Fruit fly (Drosophila melanogaster) whole organism, prepupa: ENCODE data around the gene CG2321.

ENCODE experiments used
- Blimp-1 ChIP-seq: fragments of 200-800 bp; sonication (Bioruptor generic); optimal IDR thresholded peaks from 3 replicates; lab custom pipeline; 2017; ENCODE audit warnings: missing biosample characterization, missing genetic modification characterization, mild to moderate bottlenecking, moderate library complexity, missing genetic modification reagents
- CG10631 ChIP-seq: fragments of 200-800 bp; sonication (Bioruptor generic); optimal IDR thresholded peaks from 2 replicates; lab custom pipeline; 2016; ENCODE audit warnings: missing biosample characterization, missing genetic modification characterization
- CG10669 ChIP-seq: fragments of 200-800 bp; sonication (Bioruptor generic); optimal IDR thresholded peaks from 3 replicates; lab custom pipeline; 2018; ENCODE audit warnings: missing biosample characterization, mild to moderate bottlenecking, missing genetic modification characterization, moderate library complexity
- CG11294 ChIP-seq: fragments of 200-800 bp; sonication (Bioruptor generic); IDR thresholded peaks from 2 replicates; pipeline ENCODE4 v1.3.6; 2022; ENCODE audit warnings: missing biosample characterization, missing genetic modification characterization
- CG11902 ChIP-seq: fragments of 200-800 bp; sonication (Bioruptor generic); optimal IDR thresholded peaks from 3 replicates; lab custom pipeline; 2016; ENCODE audit warnings: missing biosample characterization, missing genetic modification characterization
- CG16779 ChIP-seq: fragments of 200-800 bp; sonication (Bioruptor generic); optimal IDR thresholded peaks from 3 replicates; lab custom pipeline; 2017; ENCODE audit warnings: missing biosample characterization, mild to moderate bottlenecking, missing genetic modification characterization
- CG3032 ChIP-seq: fragments of 200-800 bp; optimal IDR thresholded peaks from 2 replicates; lab custom pipeline; 2019; ENCODE audit warnings: missing biosample characterization, mild to moderate bottlenecking, missing genetic modification characterization, moderate library complexity
- CG31627 ChIP-seq: fragments of 200-800 bp; sonication (Bioruptor generic); optimal IDR thresholded peaks from 3 replicates; lab custom pipeline; 2016; ENCODE audit warnings: missing biosample characterization, missing genetic modification characterization
- CG32006 ChIP-seq: fragments of 200-800 bp; sonication (Bioruptor generic); optimal IDR thresholded peaks from 3 replicates; lab custom pipeline; 2017; ENCODE audit warnings: missing biosample characterization, mild to moderate bottlenecking, missing genetic modification characterization
- CG34406 ChIP-seq: fragments of 200-800 bp; sonication (Bioruptor generic); optimal IDR thresholded peaks from 3 replicates; lab custom pipeline; 2016; ENCODE audit warnings: missing biosample characterization, missing genetic modification characterization
- CG3919 ChIP-seq: fragments of 200-800 bp; sonication (Bioruptor generic); optimal IDR thresholded peaks from 3 replicates; lab custom pipeline; 2016; ENCODE audit warnings: missing biosample characterization, missing genetic modification characterization
- CG6163 ChIP-seq: fragments of 200-800 bp; sonication (Bioruptor generic); IDR thresholded peaks from 3 replicates; pipeline ENCODE4 v1.3.6; 2022; ENCODE audit warnings: missing biosample characterization, missing genetic modification characterization
- CG6276 ChIP-seq: fragments of 200-800 bp; sonication (Bioruptor generic); optimal IDR thresholded peaks from 2 replicates; lab custom pipeline; 2017; ENCODE audit warnings: missing biosample characterization, mild to moderate bottlenecking, missing genetic modification characterization
- CG6792 ChIP-seq: fragments of 200-800 bp; sonication (Bioruptor generic); optimal IDR thresholded peaks from 3 replicates; lab custom pipeline; 2016; ENCODE audit warnings: missing biosample characterization, missing genetic modification characterization
- CG6808 ChIP-seq: fragments of 200-800 bp; sonication (Bioruptor generic); optimal IDR thresholded peaks from 3 replicates; lab custom pipeline; 2017; ENCODE audit warnings: missing biosample characterization, missing genetic modification characterization, mild to moderate bottlenecking, moderate library complexity, missing genetic modification reagents
- CG6854 ChIP-seq: fragments of 200-800 bp; sonication (Bioruptor generic); optimal IDR thresholded peaks from 2 replicates; lab custom pipeline; 2017; ENCODE audit warnings: missing biosample characterization, mild to moderate bottlenecking, missing genetic modification characterization
- CG8119 ChIP-seq: fragments of 200-800 bp; sonication (Bioruptor generic); IDR thresholded peaks from 3 replicates; pipeline ENCODE4 v1.3.6; 2022; ENCODE audit warnings: missing biosample characterization, missing genetic modification characterization
- CG8319 ChIP-seq: fragments of 200-800 bp; sonication (Bioruptor generic); optimal IDR thresholded peaks from 3 replicates; lab custom pipeline; 2016; ENCODE audit warnings: missing biosample characterization, missing genetic modification characterization
- CG9139 ChIP-seq: fragments of 200-800 bp; sonication (Bioruptor generic); optimal IDR thresholded peaks from 3 replicates; lab custom pipeline; 2017; ENCODE audit warnings: missing biosample characterization, mild to moderate bottlenecking, missing genetic modification characterization
- Eip75B ChIP-seq: fragments of 200-800 bp; sonication (Bioruptor generic); optimal IDR thresholded peaks from 3 replicates; lab custom pipeline; 2016; ENCODE audit warnings: missing biosample characterization, missing genetic modification characterization
- Eip78C ChIP-seq: fragments of 200-800 bp; sonication (Bioruptor generic); peaks from one replicate; lab custom pipeline; 2016; ENCODE audit warnings: missing biosample characterization, missing genetic modification characterization
- Eip93F ChIP-seq: fragments of 200-800 bp; sonication (Bioruptor generic); optimal IDR thresholded peaks from 2 replicates; lab custom pipeline; 2016; ENCODE audit warnings: missing biosample characterization, mild to moderate bottlenecking, missing genetic modification characterization
- Ets21C ChIP-seq: fragments of 200-800 bp; sonication (Bioruptor generic); optimal IDR thresholded peaks from 3 replicates; lab custom pipeline; 2016; ENCODE audit warnings: missing biosample characterization, missing genetic modification characterization
- Gug ChIP-seq: fragments of 200-800 bp; sonication (Bioruptor generic); IDR thresholded peaks from 2 replicates; pipeline ENCODE4 v1.3.6; 2022; ENCODE audit warnings: missing biosample characterization, missing genetic modification characterization
- Hr38 ChIP-seq: sonication (Bioruptor generic); optimal IDR thresholded peaks from 2 replicates; lab custom pipeline; 2016; ENCODE audit warnings: missing biosample characterization, missing genetic modification characterization
- Hr39 ChIP-seq: fragments of 200-800 bp; sonication (Bioruptor generic); optimal IDR thresholded peaks from 2 replicates; lab custom pipeline; 2016; ENCODE audit warnings: missing biosample characterization, missing genetic modification characterization
- Hr4 ChIP-seq: fragments of 200-800 bp; sonication (Bioruptor generic); optimal IDR thresholded peaks from 3 replicates; lab custom pipeline; 2016; ENCODE audit warnings: missing biosample characterization, missing genetic modification characterization
- Met ChIP-seq: fragments of 200-800 bp; sonication (Bioruptor generic); optimal IDR thresholded peaks from 3 replicates; lab custom pipeline; 2016; ENCODE audit warnings: missing biosample characterization, missing genetic modification characterization
- OdsH ChIP-seq: fragments of 200-800 bp; sonication (Bioruptor generic); optimal IDR thresholded peaks from 3 replicates; lab custom pipeline; 2016; ENCODE audit warnings: missing biosample characterization, missing genetic modification characterization
- Sox14 ChIP-seq: fragments of 200-800 bp; sonication (Bioruptor generic); optimal IDR thresholded peaks from 3 replicates; lab custom pipeline; 2016; ENCODE audit warnings: missing biosample characterization, missing genetic modification characterization
- Sox15 ChIP-seq: fragments of 200-800 bp; sonication (Bioruptor generic); optimal IDR thresholded peaks from 3 replicates; lab custom pipeline; 2016; ENCODE audit warnings: missing biosample characterization, missing genetic modification characterization
- achi ChIP-seq: fragments of 200-800 bp; sonication (Bioruptor generic); optimal IDR thresholded peaks from 3 replicates; lab custom pipeline; 2016; ENCODE audit warnings: missing biosample characterization, missing genetic modification characterization
- dac ChIP-seq: fragments of 200-800 bp; sonication (Bioruptor generic); optimal IDR thresholded peaks from 2 replicates; lab custom pipeline; 2017; ENCODE audit warnings: missing biosample characterization, mild to moderate bottlenecking, missing genetic modification characterization
- dsx ChIP-seq: fragments of 200-800 bp; optimal IDR thresholded peaks from 3 replicates; lab custom pipeline; 2019; ENCODE audit warnings: missing biosample characterization, mild to moderate bottlenecking, missing genetic modification characterization, moderate library complexity; ENCODE audit not compliant: poor library complexity, severe bottlenecking
- esn ChIP-seq: fragments of 200-800 bp; sonication (Bioruptor generic); optimal IDR thresholded peaks from 2 replicates; lab custom pipeline; 2016; ENCODE audit warnings: missing biosample characterization, mild to moderate bottlenecking, missing genetic modification characterization, moderate library complexity
- fd85E ChIP-seq: fragments of 200-800 bp; sonication (Bioruptor generic); optimal IDR thresholded peaks from 3 replicates; lab custom pipeline; 2016; ENCODE audit warnings: missing biosample characterization, missing genetic modification characterization
- fkh ChIP-seq: fragments of 200-800 bp; sonication (Bioruptor generic); optimal IDR thresholded peaks from 3 replicates; lab custom pipeline; 2017; ENCODE audit warnings: missing biosample characterization, mild to moderate bottlenecking, missing genetic modification characterization, moderate library complexity
- lz ChIP-seq: fragments of 200-800 bp; sonication (Bioruptor generic); optimal IDR thresholded peaks from 3 replicates; lab custom pipeline; 2016; ENCODE audit warnings: missing biosample characterization, missing genetic modification characterization
- pdm3 ChIP-seq: fragments of 200-800 bp; sonication (Bioruptor generic); optimal IDR thresholded peaks from 3 replicates; lab custom pipeline; 2016; ENCODE audit warnings: missing biosample characterization, missing genetic modification characterization
- salr ChIP-seq, 2 experiments: fragments of 200-800 bp; sonication (Bioruptor generic); optimal IDR thresholded peaks; 3 replicates each; lab custom pipeline; 2016 to 2018; ENCODE audit warnings: missing biosample characterization in 2 of 2, missing genetic modification characterization in 2 of 2, mild to moderate bottlenecking in 1 of 2
- ss ChIP-seq, 2 experiments: fragments of 200-800 bp; sonication (Bioruptor generic); optimal IDR thresholded peaks; 2 replicates in 1 of 2; 3 replicates in 1 of 2; lab custom pipeline; 2017 to 2018; ENCODE audit warnings: mild to moderate bottlenecking in 2 of 2, missing biosample characterization in 2 of 2, missing genetic modification characterization in 2 of 2, moderate library complexity in 1 of 2
- topi ChIP-seq: fragments of 200-800 bp; sonication (Bioruptor generic); optimal IDR thresholded peaks from 3 replicates; lab custom pipeline; 2016; ENCODE audit warnings: missing biosample characterization, missing genetic modification characterization

Gene CG2321

DNA sequence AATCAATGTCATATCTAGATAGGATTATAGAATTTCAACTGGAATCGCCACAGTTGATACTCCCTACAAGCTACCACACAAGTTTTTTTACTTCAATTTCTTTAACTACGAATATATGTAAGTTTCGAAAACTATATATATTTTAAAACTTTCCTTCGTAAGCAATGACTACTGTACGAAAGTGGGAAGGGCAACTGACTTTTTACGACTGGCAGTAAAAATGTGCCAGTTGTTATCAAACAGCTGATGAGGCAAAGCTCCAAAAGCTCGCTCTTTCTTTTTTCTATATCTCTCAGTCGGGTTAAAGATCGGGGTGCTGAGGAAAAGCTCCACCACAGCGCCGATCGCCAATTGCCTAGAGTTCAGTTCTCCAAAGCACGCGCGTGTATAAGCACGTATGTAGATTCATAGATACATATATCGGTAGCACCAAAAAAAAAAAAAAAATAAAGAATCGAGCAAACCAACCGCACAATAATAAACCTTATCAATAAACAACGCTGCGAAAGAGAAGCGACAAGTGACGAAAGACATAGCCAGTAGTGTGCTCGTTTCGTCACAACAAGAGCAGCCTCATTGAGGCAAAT is 10.0 kb downstream of the CG2321 start (continued):
- TF ChIP-seq salr (GFP tag; optimal IDR thresholded peaks at IDR 0.05; lab: Kevin White, UChicago) (no peak), CG31627 (peak; percentile 55), Sox14 (peak; percentile 51), topi (peak; percentile 80), lz (GFP tag; lab: Kevin White, UChicago) (peak; percentile 74), Eip93F (GFP tag; lab: Kevin White, UChicago) (no peak), CG3919 (GFP tag; lab: Kevin White, UChicago) (no peak), Hr4 (peak; percentile 44), CG6276 (GFP tag; lab: Kevin White, UChicago) (peak; percentile 52), Hr39 (GFP tag; lab: Kevin White, UChicago) (peak; percentile 67), CG34406 (GFP tag; lab: Kevin White, UChicago) (peak; percentile 63), CG6163 (GFP tag; lab: Robert Waterston, UW) (peak; percentile 78), CG6808 (no peak), Ets21C (GFP tag; lab: Kevin White, UChicago) (peak; percentile 36), Hr38 (GFP tag; lab: Kevin White, UChicago) (no peak), CG9139 (GFP tag; lab: Kevin White, UChicago) (peak; percentile 51), CG10631 (GFP tag; lab: Kevin White, UChicago) (peak; percentile 33), dac (GFP tag; lab: Kevin White, UChicago) (no peak), Met (GFP tag; lab: Kevin White, UChicago) (peak; percentile 76), CG6792 (GFP tag; lab: Kevin White, UChicago) (peak; percentile 39), fkh (GFP tag; lab: Kevin White, UChicago) (no peak), esn (GFP tag; lab: Kevin White, UChicago) (peak; percentile 75), CG11902 (peak; percentile 29), CG3032 (tag; lab: Kevin White, UChicago) (peak; percentile 42), CG8119 (GFP tag; lab: Robert Waterston, UW) (peak; percentile 62), OdsH (GFP tag; lab: Kevin White, UChicago) (peak; percentile 3), CG16779 (tag; lab: Kevin White, UChicago) (peak; percentile 18), achi (peak; percentile 47), CG6854 (GFP tag; lab: Kevin White, UChicago) (peak; percentile 58), Sox15 (GFP tag; lab: Kevin White, UChicago) (peak; percentile 44), dsx (peak; percentile 14), CG10669 (GFP tag; lab: Kevin White, UChicago) (peak; percentile 42)

DNA sequence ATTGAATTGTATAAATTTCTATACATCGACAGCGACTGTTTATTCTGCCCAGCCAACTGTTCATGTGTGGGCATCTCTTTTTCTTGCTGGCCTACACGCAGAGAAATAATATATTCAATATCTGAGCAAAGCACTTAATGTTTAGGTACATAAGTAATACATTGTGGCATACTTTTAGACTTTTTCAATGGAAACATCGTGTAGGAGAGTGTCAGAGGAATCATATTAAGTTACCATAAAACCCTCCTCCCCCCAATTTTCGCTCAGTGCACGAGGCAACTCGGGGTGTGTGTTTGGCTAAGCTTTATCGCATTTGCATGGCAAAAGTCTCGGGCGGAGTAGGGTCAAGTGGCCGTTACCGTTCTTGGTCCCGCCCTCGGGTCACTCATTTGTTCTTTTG is 18.9 kb downstream of the CG2321 start:
- TF ChIP-seq ss (GFP tag; optimal IDR thresholded peaks at IDR 0.05; lab: Kevin White, UChicago) (no peak), Blimp-1 (GFP tag; lab: Kevin White, UChicago) (no peak), Sox14 (peak; percentile 11), Eip78C (GFP tag; lab: Kevin White, UChicago) (peak; percentile 63), CG32006 (GFP tag; lab: Kevin White, UChicago) (peak; percentile 16), CG31627 (no peak), Gug (no peak), pdm3 (GFP tag; lab: Kevin White, UChicago) (peak; percentile 12), OdsH (GFP tag; lab: Kevin White, UChicago) (peak; percentile 6), fd85E (GFP tag; lab: Kevin White, UChicago) (no peak), Eip75B (GFP tag; lab: Kevin White, UChicago) (no peak), CG11294 (no peak), CG6854 (GFP tag; lab: Kevin White, UChicago) (no peak), Hr39 (GFP tag; lab: Kevin White, UChicago) (peak; percentile 11), CG8319 (GFP tag; lab: Kevin White, UChicago) (no peak), CG6163 (GFP tag; lab: Robert Waterston, UW) (no peak), CG3032 (tag; lab: Kevin White, UChicago) (no peak), CG8119 (GFP tag; lab: Robert Waterston, UW) (no peak)
